Fruit fly (Drosophila melanogaster): ENCODE data around the gene Vlet.

Gene Vlet

DNA sequence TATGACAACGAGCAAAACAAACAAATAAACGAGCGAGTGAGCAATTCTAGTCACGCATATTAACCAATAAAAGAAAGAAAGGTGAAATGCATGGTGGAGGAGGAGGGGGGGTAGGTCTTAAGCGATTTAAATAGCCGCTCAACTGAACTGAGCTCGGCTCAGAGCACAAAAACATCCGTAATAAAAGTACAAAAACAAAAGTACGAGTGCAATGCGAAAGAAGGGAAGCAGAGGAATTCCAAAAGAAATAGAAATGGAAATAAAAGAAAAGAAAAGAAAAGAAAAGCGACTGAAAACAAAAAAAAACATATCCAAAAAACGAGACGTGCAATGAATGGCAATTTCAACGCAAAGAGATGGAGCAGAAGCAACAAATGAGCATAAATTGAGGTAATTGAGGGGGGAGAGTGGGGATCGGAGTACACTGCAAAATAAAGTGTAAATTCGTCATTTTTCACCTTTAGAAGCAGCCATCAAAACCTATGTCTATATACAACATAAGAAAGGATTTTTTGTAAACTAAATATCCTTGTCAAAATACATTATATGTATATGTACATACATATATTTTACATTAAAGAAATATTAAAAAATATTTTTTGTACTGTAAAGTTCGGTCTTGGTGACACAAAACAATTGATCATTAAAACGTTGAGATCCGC, 20.1 kb downstream of the Vlet start:
- peak; percentile 93 for TF ChIP-seq CG17801 (GFP tag; optimal IDR thresholded peaks at IDR 0.05; ENCODE audit: partially characterized antibody)

DNA sequence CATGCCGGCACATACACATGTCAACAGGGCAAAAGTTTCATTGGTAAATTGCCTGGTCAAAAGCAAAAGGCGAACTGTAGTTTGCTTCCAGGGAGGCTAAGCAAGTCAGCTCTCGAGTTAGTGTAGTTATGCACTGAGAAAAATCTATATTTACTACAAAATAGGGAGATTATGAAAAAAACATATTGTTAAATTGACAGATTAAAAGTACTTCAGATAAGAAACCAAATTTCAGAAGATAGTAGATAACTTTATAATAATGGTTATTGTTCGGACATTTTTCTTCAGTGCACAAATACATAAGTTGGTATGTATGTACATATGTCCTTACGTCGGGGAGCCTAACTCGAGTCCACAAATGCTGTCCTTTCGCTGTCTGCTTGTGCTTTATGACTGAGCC, 21.2 kb downstream of the Vlet start:
- no peak for TF ChIP-seq CG17801 (GFP tag; optimal IDR thresholded peaks at IDR 0.05; ENCODE audit: partially characterized antibody)

DNA sequence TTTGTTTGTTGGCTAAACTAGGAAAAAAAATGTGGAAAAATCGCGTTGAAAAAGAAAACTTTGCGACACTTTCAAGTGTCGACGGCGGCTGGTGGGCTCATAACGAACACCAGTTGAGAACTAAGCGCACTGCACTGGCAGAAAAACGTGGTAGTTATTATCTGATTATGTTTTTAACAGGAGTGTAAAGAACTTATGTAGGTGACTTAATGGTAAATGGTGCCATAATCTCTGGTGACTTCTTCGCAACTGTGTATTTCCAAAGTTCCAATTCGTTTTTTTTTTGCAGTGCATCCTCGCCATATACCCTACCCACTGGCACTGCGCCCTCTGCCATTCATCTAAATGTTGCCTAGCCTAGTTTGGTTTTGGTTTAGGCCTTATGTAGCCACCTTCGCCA, 25.4 kb downstream of the Vlet start:
- no peak for TF ChIP-seq CG17801 (GFP tag; optimal IDR thresholded peaks at IDR 0.05; ENCODE audit: partially characterized antibody)

DNA sequence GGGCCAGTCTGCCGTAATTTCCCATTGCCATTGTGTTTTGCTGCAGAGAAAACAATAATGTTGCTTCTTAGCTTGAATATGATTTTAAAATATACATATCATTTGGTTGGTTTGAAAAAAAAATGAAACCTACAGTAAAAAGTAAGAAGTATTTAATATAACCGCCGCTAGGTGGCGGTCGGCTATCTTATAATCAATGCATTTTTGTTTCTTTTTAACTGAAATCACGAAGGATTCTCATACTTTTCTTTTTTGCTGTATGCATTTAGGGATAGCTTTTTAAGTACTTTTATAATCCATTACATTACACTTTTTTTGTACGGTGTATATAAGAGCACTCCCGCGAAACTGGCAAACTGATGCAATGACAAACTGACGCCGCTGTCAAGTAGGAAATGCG, 27.0 kb downstream of the Vlet start:
- no peak for TF ChIP-seq CG17801 (GFP tag; optimal IDR thresholded peaks at IDR 0.05; ENCODE audit: partially characterized antibody)

DNA sequence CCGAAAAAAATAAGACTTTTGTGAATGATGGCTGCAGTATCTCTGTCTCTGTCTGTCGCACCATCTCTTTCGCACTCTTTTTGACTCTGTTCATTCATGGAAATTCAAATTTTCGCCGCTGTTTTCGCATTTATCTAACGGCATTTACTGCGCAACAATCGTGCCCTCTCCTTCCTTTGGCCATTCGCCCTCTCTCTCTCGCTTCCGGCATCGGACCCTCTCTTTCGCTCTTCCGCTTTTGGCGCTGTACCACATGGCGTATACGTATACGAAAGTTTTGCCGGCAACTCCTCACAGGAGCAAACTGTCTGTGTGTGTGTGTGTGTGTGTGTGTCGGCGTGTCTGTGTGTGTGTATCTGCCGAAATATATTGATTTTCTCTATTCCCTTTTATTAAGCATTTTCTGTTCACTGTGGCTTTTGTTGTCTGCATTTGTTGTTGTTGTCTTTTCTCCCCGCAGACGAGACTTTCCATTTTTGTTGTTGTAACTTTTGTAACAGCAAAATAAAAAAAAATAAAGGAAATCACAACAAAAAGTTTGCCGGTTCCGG, 33.8 kb downstream of the Vlet start:
- TF ChIP-seq CG17801 (GFP tag; optimal IDR thresholded peaks at IDR 0.05; ENCODE audit: partially characterized antibody), result no peak

DNA sequence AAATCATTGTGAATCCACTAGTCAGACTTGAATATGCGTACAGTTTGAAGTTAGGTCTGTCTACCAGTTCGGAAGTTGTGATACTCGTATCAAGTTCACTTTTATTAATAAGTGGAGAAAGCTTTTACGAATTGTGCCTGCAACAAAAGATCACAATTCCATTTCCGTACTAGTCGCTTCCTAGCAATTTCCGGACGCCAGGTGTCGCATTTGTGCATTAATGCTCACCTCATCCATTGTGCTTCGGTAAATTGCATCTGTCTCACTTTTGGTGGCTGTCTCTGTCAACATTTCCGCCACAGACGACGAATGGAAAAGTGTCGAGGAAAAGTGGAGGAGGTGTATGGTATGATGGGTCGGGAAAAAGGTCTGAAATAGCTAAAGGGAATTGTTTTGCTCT, 35.2 kb downstream of the Vlet start:
- TF ChIP-seq CG17801 (GFP tag; optimal IDR thresholded peaks at IDR 0.05; ENCODE audit: partially characterized antibody), result no peak

DNA sequence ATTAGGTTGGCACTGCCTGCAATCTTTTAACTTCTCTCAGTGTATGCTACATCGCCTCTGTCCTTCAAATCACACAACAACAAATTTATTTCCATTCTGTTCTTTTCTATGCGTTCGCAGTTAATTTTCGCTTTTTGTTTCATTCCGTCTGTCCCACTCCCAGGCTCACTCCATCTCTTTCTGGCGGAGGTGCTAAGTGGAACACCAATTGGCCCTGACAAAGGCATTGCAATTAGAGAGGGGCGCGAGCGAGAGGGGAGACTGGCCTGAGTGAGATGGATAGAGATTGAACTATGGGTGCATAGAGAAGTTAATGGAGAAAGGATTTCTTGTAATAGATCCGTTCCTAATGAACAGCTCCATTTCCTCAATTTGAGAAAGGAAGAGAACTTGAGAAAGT, 37.9 kb downstream of the Vlet start:
- no peak for TF ChIP-seq CG17801 (GFP tag; optimal IDR thresholded peaks at IDR 0.05; ENCODE audit: partially characterized antibody)

DNA sequence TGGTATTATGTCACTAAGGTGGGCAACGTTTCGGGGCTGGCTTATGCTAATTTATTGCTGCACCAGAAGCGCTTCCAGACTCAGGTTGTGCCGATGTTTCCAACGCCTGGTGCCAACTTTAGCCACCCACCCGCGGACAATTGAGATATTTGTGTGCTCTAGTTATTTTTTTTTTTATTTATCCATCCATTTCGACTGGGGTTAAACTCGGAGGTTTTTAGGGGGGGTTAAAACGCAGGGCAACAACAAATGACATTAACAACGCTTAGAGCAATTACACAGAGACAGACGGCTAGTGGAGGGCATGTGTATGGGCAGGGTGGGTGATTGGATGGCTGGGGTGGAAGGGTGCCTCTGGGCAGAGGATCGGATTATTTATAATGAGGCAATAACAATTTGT, 46.7 kb downstream of the Vlet start:
- no peak for TF ChIP-seq CG17801 (GFP tag; optimal IDR thresholded peaks at IDR 0.05; ENCODE audit: partially characterized antibody)

DNA sequence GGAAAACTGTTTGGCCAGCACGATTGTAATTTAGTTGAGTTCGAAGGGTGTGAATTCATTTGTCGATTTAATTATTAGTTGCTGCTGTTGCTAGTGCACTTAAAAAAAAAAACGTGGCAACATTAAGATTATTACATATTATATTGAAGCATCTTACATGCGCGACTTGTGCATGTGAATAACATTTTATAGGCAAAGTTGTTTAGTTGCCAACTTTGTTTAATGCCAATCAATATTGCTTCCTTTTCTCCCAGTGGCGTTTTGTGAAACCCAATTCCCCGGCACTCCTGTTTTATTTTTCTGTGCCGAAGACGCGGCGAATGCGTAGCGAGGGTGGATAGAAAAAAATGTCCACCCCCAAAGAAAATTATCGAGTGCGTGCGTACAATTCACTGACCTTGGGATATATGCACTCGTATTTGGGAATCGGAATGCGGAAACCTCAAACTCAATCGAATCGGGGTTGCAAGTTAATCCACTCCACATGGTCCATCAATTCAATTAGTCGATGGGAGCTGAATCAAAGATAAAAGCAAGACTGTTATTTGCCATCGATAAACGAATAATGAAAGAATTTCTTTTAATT, 49.3 kb downstream of the Vlet start:
- TF ChIP-seq CG17801 (GFP tag; optimal IDR thresholded peaks at IDR 0.05; ENCODE audit: partially characterized antibody), result no peak

All from ovary, adult (tissue).